Worm (Caenorhabditis elegans) whole organism, midembryonic: ENCODE measurements around the gene shw-1.

Experiments
- cog-1 ChIP-seq: sonication (generic microtip); optimal IDR thresholded peaks from 2 replicates; lab custom pipeline; 2016; ENCODE audit warnings: missing genetic modification characterization, missing compliant biosample characterization
- flt-1 ChIP-seq: fragments of 200-800 bp; sonication (Bioruptor generic); IDR thresholded peaks from 2 replicates; pipeline ENCODE4 v1.3.6; 2022; ENCODE audit warnings: missing genetic modification characterization, missing compliant biosample characterization

DNA sequence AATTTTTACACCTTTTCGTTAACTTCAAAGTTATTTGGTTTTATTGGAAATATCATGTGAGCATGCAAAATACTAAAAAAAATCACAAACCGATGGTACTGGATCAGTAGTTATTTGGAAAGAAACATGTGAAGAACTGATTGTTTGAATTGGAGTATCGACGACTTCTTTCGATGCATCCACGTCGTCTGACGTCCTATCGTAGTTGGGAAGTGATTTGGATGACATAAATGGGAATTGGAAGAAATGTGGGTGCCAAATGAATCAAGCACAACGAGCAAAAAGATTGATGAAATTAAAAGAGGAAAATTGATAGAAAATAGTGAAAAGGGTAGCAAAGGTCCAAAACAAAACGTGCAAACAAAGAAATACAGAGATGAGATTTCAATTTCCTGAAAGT, at the start of gene shw-1:
- TF ChIP-seq cog-1 (no peak), flt-1 (GFP tag; lab: Robert Waterston, UW) (no peak)
